Worm (Caenorhabditis elegans) whole organism, L3 larva: ENCODE measurements around the gene W01F3.2.

Experiments used
- aly-2 ChIP-seq: fragments of 150-350 bp; optimal IDR thresholded peaks from 2 replicates; lab custom pipeline; 2014; ENCODE audit warnings: missing biosample characterization, missing genetic modification characterization
- ceh-16 ChIP-seq: sonication (generic microtip); optimal IDR thresholded peaks from 2 replicates; lab custom pipeline; 2017; ENCODE audit warnings: missing biosample characterization, missing genetic modification characterization
- ceh-28 ChIP-seq: fragments of 150-350 bp; optimal IDR thresholded peaks from 2 replicates; lab custom pipeline; 2014; ENCODE audit warnings: missing biosample characterization, missing genetic modification reagents, missing genetic modification characterization
- ceh-9 ChIP-seq: sonication (generic microtip); optimal IDR thresholded peaks from 2 replicates; lab custom pipeline; 2018; ENCODE audit warnings: missing biosample characterization, missing genetic modification characterization
- daf-12 ChIP-seq: fragments of 150-350 bp; optimal IDR thresholded peaks from 2 replicates; lab custom pipeline; 2014; ENCODE audit warnings: missing biosample characterization, missing genetic modification reagents, missing genetic modification characterization
- egl-27 ChIP-seq: sonication (generic microtip); optimal IDR thresholded peaks from 4 replicates; lab custom pipeline; 2017; ENCODE audit warnings: missing biosample characterization, missing genetic modification reagents, missing genetic modification characterization
- elt-1 ChIP-seq: fragments of 150-350 bp; optimal IDR thresholded peaks from 2 replicates; lab custom pipeline; 2014; ENCODE audit warnings: missing biosample characterization, missing genetic modification characterization
- elt-3 ChIP-seq, 3 experiments: fragments of 150-350 bp in 1 of 3; sonication (generic microtip) in 2 of 3; optimal IDR thresholded peaks; 2 replicates in 2 of 3; 4 replicates in 1 of 3; lab custom pipeline; 2014 to 2017; ENCODE audit warnings: missing biosample characterization in 3 of 3, missing genetic modification characterization in 3 of 3
- fkh-10 ChIP-seq: sonication (generic microtip); optimal IDR thresholded peaks from 2 replicates; lab custom pipeline; 2017; ENCODE audit warnings: missing biosample characterization, missing genetic modification reagents, missing genetic modification characterization
- fos-1 ChIP-seq: fragments of 150-350 bp; optimal IDR thresholded peaks from 2 replicates; lab custom pipeline; 2014; ENCODE audit warnings: missing biosample characterization, missing genetic modification characterization
- hmg-11 ChIP-seq: sonication (generic microtip); optimal IDR thresholded peaks from 2 replicates; lab custom pipeline; 2016; ENCODE audit warnings: missing genetic modification characterization, missing compliant biosample characterization
- jun-1 ChIP-seq: fragments of 150-350 bp; optimal IDR thresholded peaks from 2 replicates; lab custom pipeline; 2014; ENCODE audit warnings: missing biosample characterization, missing genetic modification reagents, missing genetic modification characterization
- lin-15B ChIP-seq: fragments of 150-350 bp; optimal IDR thresholded peaks from 2 replicates; lab custom pipeline; 2014; ENCODE audit warnings: missing biosample characterization, missing genetic modification characterization
- mml-1 ChIP-seq: fragments of 150-350 bp; sonication (generic microtip); optimal IDR thresholded peaks from 3 replicates; lab custom pipeline; 2014; ENCODE audit warnings: missing biosample characterization, missing genetic modification characterization
- nfya-1 ChIP-seq: sonication (generic microtip); optimal IDR thresholded peaks from 2 replicates; lab custom pipeline; 2017; ENCODE audit warnings: missing genetic modification characterization, mild to moderate bottlenecking, missing compliant biosample characterization, antibody characterized with exemption, moderate library complexity; ENCODE audit not compliant: insufficient read depth
- nhr-23 ChIP-seq: fragments of 150-350 bp; optimal IDR thresholded peaks from 2 replicates; lab custom pipeline; 2014; ENCODE audit warnings: missing biosample characterization, missing genetic modification reagents, missing genetic modification characterization
- nhr-25 ChIP-seq: sonication (generic microtip); optimal IDR thresholded peaks from 2 replicates; lab custom pipeline; 2017; ENCODE audit warnings: missing biosample characterization, missing genetic modification characterization
- nhr-43 ChIP-seq: sonication (generic microtip); optimal IDR thresholded peaks from 2 replicates; lab custom pipeline; 2016; ENCODE audit warnings: mild to moderate bottlenecking, missing genetic modification characterization, missing compliant biosample characterization; ENCODE audit not compliant: poor library complexity, severe bottlenecking
- nhr-67 ChIP-seq: fragments of 150-350 bp; optimal IDR thresholded peaks from 2 replicates; lab custom pipeline; 2014; ENCODE audit warnings: missing biosample characterization, missing genetic modification characterization
- nhr-77 ChIP-seq: fragments of 150-350 bp; optimal IDR thresholded peaks from 2 replicates; lab custom pipeline; 2014; ENCODE audit warnings: missing biosample characterization, missing genetic modification characterization
- pha-4 ChIP-seq: fragments of 150-350 bp; optimal IDR thresholded peaks from 2 replicates; lab custom pipeline; 2014; ENCODE audit warnings: missing biosample characterization, missing genetic modification reagents, missing genetic modification characterization
- pqm-1 ChIP-seq: fragments of 150-350 bp; optimal IDR thresholded peaks from 2 replicates; lab custom pipeline; 2017; ENCODE audit warnings: missing biosample characterization, missing genetic modification characterization, inconsistent platforms
- snpc-4 ChIP-seq: fragments of 150-350 bp; optimal IDR thresholded peaks from 2 replicates; lab custom pipeline; 2014; ENCODE audit warnings: missing biosample characterization, missing genetic modification characterization
- tbx-2 ChIP-seq: sonication (generic microtip); optimal IDR thresholded peaks from 2 replicates; lab custom pipeline; 2016; ENCODE audit warnings: mild to moderate bottlenecking, missing genetic modification characterization, missing compliant biosample characterization
- unc-39 ChIP-seq: sonication (generic microtip); optimal IDR thresholded peaks from 4 replicates; lab custom pipeline; 2017; ENCODE audit warnings: missing biosample characterization, missing genetic modification characterization
- unc-62 ChIP-seq: fragments of 150-350 bp; sonication (generic microtip); optimal IDR thresholded peaks from 4 replicates; lab custom pipeline; 2014; ENCODE audit warnings: missing biosample characterization, missing genetic modification reagents, missing genetic modification characterization
- zag-1 ChIP-seq: fragments of 150-350 bp; optimal IDR thresholded peaks from 2 replicates; lab custom pipeline; 2014; ENCODE audit warnings: missing biosample characterization, missing genetic modification characterization
- ztf-11 ChIP-seq: fragments of 150-350 bp; optimal IDR thresholded peaks from 2 replicates; lab custom pipeline; 2014; ENCODE audit warnings: missing biosample characterization, missing genetic modification characterization

Gene W01F3.2

DNA sequence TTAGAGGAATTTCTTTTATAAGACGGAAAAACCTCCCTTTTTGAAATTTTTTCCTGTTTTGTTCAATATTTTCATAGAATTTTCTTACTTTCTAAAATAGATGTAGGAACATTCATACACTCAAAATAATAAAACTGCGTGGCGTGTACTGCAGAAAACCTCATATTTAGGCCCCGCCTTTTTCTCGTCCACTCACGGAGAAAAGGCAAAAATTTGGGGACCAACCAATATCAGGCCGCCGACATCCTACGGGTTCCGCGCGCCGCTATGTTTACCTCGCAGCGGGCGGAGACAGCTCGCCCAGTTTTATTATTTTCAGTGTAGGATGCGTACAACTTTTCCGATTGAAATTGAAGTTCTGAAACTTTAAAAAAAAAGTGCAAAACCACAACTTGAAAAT lies 38.7 kb downstream of the W01F3.2 start:
- peak; percentile 78 for TF ChIP-seq snpc-4 (tag; lab: Kevin White, UChicago)

DNA sequence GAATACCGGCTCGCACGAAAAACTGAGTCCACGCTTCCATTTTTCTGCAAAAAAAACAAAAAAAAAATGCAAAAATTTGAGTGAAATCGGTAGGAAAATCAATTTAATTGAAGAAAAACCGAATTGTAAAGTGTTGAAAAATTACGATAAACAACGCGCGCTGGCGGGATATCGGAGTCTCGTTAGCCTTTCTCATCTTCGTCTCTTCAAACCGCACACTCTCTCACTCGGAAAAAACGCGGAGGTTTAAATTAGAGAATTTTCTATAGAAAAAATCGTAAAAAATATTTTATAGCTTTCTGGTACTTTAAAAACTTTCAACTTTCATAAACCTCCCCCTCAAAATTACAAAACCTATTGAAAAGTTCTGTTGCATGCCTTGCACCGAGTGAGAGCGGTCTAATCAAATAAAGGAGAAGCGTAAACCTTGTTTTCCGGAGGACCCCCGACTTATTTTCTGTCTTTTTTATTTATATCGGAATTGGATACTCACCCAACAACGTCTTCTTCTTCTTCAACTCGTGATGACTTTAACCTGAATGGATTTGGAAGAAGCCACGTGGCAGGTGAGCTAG lies 44.0 kb downstream of the W01F3.2 start, which contains the start of the genes F53F8.5 and F53F8.6:
TSS of gene F53F8.5 (minus strand) at position 52 of the 575 bp plus-strand sequence.
TSS of gene F53F8.6 (plus strand) at position 230 of the 575 bp plus-strand sequence.
- TF ChIP-seq mml-1 (tag; lab: Kevin White, UChicago) (no peak), pha-4 (tag; lab: Kevin White, UChicago) (peak; percentile 67), nfya-1 (peak; percentile 60), unc-62 (no peak), fkh-10 (GFP tag; lab: Kevin White, UChicago) (no peak), ceh-16 (tag; lab: Kevin White, UChicago) (no peak), daf-12 (tag; lab: Kevin White, UChicago) (no peak), ceh-28 (tag; lab: Kevin White, UChicago) (no peak), elt-1 (tag; lab: Kevin White, UChicago) (no peak), snpc-4 (tag; lab: Kevin White, UChicago) (peak; percentile 14), nhr-25 (tag; lab: Kevin White, UChicago) (peak; percentile 2), fos-1 (tag; lab: Kevin White, UChicago) (no peak), ztf-11 (tag; lab: Kevin White, UChicago) (no peak), nhr-77 (tag; lab: Kevin White, UChicago) (no peak), jun-1 (tag; lab: Kevin White, UChicago) (peak; percentile 8), hmg-11 (tag; lab: Kevin White, UChicago) (peak; percentile 73), nhr-43 (no peak), lin-15B (tag; lab: Kevin White, UChicago) (peak; percentile 23), elt-3 (tag; optimal IDR thresholded peaks at IDR 0.05; lab: Kevin White, UChicago) (no peak), pqm-1 (peak; percentile 25), aly-2 (tag; lab: Kevin White, UChicago) (no peak), nhr-23 (peak; percentile 58), unc-39 (tag; lab: Kevin White, UChicago) (no peak), tbx-2 (tag; lab: Kevin White, UChicago) (no peak)

ce11 chrV:20710156-20710555 lies 50.0 kb downstream of the W01F3.2 start:
- TF ChIP-seq nhr-23 (no peak), zag-1 (tag; lab: Kevin White, UChicago) (no peak), nhr-67 (tag; lab: Kevin White, UChicago) (no peak), fkh-10 (GFP tag; lab: Kevin White, UChicago) (peak; percentile 48), ceh-9 (tag; lab: Kevin White, UChicago) (no peak), egl-27 (tag; lab: Kevin White, UChicago) (no peak), nfya-1 (peak; percentile 21), ceh-16 (tag; lab: Kevin White, UChicago) (no peak), jun-1 (tag; lab: Kevin White, UChicago) (no peak)
- TF ChIP-seq, all 47 proteins: peak for 2

ce11 chrV:20710642-20711041 lies 50.5 kb downstream of the W01F3.2 start:
- TF ChIP-seq aly-2 (tag; lab: Kevin White, UChicago) (no peak), hmg-11 (tag; lab: Kevin White, UChicago) (peak; percentile 34), nfya-1 (peak; percentile 29), pha-4 (tag; lab: Kevin White, UChicago) (peak; percentile 51)
- TF ChIP-seq, all 47 proteins: peak for 3
